Fruit fly (Drosophila melanogaster) ovary, adult (tissue): ENCODE data around the gene sdk.
"Not testable (repeated sequence)": the region's sequence is repeated elsewhere in the genome, so short reads cannot be mapped to it uniquely, and the experiment has no call there.

ENCODE experiments used
- CG17801 ChIP-seq: fragments of 200-800 bp; optimal IDR thresholded peaks from 2 replicates; lab custom pipeline; 2019; ENCODE audit warnings: missing biosample characterization, mild to moderate bottlenecking, missing genetic modification characterization, moderate library complexity; ENCODE audit not compliant: partially characterized antibody

The sdk gene

DNA sequence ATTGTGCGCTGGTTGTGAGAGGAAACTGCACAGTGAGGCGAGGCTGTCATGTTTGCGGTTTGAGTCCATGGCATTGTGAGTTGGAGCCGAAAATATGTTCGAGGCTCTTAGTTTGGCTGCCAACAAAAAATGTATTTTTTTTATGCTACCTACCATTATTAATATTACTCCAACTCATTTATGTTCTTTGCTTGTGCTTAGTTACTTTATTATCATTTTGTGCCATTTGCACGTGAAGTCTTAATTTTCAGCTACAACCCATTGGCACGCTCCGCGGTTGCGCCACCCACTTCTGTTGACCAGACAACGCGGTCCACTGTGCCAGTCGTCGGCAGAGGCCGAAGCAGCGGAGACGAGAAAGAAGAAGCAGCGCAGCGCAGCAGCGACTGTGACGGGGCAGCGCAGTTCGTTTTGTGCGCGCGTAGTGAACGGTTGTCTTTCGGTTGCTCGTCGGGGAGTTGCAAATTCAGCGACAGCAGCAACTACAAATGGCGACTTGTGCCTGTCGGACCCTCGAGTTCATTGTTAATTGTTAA is at the start of gene sdk:
Gene sdk (plus strand): TSS at position 398 of the 536 bp plus-strand sequence.
- TF ChIP-seq CG17801 (GFP tag; lab: Kevin White, UChicago): peak; percentile 88

DNA sequence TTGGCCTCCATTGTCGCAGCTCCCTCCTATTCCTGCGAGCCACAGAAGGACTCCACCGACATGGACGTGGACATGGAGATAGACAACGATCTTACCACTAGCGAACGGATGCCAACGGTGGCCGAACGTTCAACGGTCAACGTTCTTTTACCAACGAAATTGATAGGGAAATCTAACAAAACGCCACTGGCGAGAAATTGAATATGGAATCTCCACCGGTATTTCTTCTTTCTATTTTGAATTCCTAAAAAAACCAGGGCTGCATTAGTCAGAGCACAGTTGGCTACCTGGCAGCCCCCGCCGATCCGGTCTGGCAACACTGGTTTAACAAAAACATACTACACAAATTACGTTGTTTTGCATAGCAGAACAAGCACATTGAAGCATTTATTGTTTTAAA is 42.2 kb upstream of the sdk start, which contains the start of gene CG13367:
Gene CG13367 (plus strand): TSS at position 301 of the 400 bp plus-strand sequence.
- TF ChIP-seq CG17801 (GFP tag; lab: Kevin White, UChicago): not testable (repeated sequence)

DNA sequence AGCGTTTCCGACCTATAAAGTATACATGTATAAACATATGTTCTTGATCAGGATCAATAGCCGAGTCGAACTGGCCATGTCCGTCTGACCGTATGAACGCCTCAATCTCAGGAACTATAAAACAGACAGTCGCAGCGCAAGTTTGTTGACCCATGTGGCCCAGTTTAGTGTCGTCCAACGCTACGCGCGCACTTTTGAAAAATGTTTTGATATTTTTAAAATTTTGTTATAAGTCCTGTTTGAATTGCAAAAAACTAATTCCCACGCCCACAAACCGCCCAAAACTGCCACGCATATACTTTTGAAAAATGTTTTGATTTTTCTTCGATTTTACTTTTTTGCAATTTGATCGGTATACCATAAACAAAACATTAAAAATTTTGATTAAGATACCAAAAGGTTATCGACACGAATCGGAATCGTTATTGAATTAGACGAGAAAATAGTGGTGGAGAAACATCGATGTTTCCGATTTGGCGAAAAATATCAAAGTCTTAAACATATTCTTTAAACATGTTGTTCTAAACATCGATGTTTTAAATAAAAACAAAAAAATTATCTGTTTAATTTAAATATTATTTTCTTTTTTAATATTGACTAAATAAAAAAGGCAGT is 40.1 kb upstream of the sdk start:
- TF ChIP-seq CG17801 (GFP tag; lab: Kevin White, UChicago): no peak

DNA sequence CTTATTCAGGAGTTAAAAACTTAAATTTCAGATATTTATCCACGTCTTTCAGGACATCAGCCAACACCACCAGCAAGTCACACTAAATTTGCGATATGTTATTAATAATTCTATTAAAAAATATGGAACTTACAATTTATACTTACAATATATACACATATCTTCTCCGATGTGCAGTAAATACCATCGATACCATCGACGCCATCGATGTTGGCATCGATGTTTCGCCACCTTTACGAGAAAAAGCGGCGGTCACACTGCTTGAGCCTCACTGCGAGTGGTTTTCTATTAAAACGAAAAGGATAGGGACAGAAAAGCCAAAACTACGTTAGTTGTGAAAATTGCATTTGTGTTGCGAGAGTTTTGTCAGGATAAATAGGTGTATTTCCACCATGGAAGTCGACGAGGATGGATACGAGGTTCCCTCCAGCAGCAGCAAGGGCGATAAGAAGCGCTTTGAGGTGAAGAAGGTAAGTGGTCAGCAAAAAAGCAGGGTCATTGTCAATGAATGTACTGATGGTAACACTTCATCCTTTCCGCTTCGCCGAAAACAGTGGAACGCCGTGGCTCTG is 39.5 kb upstream of the sdk start, which contains the start of gene Roc1a:
Gene Roc1a (plus strand): TSS at position 249 of the 572 bp plus-strand sequence.
- TF ChIP-seq CG17801 (GFP tag; lab: Kevin White, UChicago): no peak

DNA sequence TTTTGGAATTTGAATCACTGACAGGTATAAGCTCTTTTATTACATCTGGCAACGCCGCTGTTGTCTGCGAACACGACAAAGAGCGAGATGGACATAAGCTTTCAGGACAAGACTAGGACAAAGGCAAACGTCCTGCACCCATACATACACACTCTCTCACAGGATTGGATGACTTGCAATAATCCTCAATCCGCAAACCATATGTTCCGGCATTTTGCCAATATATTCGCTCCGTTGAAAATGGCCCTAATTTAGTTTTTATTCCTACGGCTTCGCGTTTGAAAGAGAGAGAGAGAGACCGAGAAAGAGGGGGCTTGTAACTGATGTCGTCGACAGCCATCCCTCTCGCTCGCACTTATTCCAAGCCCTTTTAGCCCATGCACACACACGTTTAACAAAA is 32.4 kb upstream of the sdk start:
- no peak for TF ChIP-seq CG17801 (GFP tag; lab: Kevin White, UChicago)

DNA sequence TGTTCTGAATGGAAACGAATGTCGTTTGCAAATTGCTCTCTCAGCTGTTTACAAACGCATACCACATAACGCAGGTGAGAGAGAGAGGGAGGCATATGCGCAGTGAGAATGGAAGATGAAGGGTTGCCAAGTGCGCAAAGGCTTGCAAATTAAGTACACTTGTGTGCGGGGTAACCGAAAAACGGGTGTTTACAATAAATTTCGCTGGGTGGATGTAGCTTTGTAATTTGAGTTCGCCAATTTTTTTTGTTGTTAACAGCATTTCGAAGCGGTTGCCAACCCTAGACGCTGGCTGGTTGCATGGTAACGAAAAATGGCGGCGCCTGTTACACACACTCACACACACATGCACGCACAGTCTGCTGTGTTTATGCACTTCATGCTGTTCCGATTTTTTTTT is 31.7 kb upstream of the sdk start:
- peak; percentile 97 for TF ChIP-seq CG17801 (GFP tag; lab: Kevin White, UChicago)

DNA sequence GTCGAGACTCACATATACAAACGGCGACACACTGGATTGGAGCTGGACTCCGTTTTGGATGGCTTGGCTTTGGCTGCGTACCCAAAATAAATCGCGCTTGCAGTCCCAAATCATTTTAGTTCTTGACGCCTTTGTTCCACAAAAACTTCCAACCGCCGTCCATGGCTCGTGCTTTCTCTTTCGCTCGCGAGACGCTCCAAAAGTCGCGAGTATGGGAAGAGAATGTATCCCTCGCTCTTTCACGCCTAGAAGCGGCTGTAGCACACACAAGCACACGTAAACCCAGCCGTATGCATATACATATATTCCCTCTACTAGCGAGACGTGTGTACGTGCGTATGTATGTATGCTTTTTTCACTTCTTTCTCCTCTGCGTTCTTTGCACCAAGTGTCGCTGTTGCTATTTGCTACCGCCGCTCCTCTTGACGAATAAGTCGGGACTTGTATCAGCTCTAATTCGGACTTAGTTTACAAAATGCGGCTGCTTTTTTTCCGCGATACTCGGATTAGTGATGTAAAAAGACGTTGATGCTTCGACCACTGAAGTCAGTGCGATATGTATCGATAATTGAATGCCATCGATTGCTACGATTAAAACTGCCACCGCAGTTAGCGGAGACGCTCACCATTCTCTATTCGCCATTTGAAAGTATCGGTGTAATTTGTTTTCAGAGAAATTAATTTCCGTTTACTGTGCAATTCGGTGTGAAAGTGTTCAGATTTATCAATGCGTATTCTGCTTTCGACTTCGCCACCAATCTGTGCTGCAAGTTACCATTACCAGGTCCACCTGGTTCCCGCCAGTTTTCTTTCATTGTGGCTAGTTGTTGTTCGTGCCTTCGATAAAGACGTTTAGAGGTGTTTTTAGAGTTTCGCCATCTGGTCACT is 30.9 kb upstream of the sdk start, which contains the start of the genes Hmt4-20 and SkpA:
Gene Hmt4-20 (minus strand): TSS at position 542 of the 888 bp plus-strand sequence.
Gene SkpA (plus strand): TSS at position 623 of the 888 bp plus-strand sequence.
- TF ChIP-seq CG17801 (GFP tag; lab: Kevin White, UChicago): peak; percentile 16

DNA sequence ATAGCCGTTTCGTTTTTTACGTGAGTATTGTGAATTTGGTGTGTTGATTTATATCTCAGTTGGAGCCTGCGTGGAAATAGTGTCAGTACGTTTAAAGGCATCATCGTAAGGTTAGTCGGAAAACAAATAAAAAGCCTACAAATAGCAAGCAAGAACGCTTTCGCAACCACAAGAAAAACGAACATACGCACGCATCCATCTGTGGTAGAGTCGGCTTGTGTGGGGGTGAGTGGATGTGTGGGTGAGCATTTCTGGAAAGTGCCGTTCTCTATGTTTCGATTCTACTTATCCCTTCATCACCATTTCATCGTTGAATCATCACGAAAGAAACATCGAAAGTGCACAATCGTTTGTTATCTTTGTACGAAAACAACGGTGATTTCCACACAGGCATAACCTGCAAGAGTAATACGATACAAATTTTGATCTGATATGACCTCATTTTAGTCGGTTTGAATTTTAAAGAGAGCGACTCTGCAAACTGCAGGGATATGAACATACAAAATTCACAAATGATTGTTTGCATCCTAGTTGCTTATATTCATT is 30.2 kb upstream of the sdk start:
- peak; percentile 10 for TF ChIP-seq CG17801 (GFP tag; lab: Kevin White, UChicago)

DNA sequence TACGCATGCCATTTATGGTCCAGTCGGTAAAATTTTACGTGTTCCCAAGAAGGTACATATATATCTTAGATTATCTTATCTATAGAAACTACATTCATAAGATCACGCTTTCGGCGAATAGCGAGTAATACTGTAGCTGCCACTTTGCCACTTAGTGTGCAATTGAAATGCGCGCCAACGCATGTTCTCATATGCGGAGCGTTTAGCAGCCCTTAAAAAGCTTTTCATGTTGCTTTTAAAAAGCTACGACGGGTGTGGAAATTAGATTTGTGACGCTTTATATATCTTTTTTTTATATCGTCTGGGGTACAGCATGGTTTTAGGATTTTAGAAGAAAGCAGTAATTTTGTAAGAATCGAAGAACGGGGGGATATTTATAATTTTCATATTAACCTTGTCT is 28.6 kb upstream of the sdk start:
- TF ChIP-seq CG17801 (GFP tag; lab: Kevin White, UChicago): peak; percentile 45

DNA sequence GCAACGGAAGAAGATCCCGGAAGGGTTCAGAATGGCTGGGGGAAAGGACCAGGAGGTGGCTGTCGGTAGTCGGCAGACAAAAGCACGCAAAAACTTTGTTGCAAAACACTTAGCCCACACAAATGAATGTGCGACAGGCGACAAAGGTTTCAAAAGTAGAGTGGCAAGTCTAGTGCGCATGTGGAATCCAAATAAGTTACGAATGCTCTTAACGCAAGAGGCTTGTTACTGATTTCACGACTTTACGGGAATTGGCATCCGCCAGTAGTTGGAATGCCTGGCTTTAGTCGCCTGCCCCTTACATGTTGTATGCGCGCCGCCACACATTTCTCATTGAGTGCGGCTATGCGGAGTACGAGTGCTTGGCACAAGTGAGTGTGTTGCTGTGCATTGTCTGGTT is 8.1 kb upstream of the sdk start:
- no peak for TF ChIP-seq CG17801 (GFP tag; lab: Kevin White, UChicago)

DNA sequence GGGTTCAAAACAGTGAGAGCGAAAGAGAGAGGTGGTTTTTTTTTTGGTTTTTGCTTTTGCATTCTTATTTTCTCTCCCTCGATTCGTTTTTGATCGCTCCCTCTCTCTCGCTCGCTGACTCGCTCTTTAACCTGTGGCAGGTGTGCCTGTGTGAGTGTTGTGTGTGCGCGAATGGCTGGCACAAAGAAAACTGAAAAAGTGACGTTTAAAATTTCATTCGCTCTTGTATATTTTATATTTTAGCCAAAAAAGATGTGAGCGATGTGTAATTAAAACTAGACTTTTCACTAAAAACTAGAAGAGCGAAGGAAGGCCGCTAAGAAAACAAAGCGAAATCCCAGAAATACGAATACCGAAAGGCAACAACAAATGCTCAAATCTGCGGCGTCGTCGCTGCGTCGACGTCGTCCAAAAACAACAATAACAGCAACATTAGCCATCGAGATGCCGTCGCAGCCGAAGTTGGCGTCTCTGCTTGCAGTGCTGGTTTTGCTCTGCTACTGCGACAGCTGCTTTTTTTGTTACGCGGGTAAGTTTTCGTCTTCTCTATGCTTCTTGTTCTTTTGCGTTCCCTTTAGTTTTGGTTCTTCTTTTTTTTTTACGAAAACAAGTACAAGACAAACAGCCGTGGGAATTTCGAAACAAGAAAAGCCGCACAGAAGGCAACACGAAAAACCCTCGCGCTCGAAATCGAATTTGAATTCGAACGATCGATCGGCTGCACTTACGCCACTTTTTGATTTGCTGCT is 870 bp downstream of the sdk start:
- no peak for TF ChIP-seq CG17801 (GFP tag; lab: Kevin White, UChicago)

DNA sequence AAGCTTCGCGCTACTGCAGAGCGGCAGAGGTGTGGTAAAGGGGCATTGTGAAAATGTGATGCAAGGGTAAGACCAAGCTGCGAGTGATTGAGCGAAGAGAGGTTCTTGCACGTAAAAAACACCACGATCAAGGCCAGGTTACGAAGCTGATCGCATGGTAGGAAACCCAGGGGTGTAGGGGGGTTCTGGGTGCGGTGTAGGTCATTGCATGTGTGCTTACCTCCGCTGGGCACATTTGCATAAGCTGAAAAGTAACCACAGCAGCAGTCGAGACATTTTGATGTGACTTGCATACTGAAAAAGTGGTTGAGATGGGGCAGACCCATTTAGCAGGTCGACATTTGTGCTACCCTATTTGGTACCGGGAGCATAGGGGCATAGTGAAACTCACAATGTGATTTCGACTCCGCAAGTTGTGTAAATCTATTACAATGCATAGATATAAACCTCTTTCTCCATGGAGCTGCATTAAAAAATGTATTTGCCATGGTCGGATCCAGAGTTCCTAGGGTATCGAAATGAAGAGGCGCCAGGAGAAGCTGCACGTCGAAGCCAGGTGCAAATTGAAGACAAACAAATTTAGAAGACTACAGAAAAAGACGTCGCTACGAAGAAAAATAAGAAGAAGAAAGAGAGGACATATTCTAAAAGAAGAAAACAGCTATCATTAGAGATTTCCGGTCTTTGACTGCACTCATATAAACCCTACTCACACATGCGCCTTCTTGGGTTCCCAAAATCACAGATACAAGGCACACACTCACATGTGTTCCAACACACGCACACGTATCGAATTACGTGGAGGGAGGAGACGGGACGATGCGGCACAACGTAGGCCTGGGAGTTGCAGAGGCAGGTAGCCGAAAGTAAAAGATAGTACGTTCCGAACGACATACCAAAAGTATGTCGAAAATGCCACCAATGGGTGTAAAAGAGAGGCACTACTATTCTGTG is 6.5 kb downstream of the sdk start:
- no peak for TF ChIP-seq CG17801 (GFP tag; lab: Kevin White, UChicago)

DNA sequence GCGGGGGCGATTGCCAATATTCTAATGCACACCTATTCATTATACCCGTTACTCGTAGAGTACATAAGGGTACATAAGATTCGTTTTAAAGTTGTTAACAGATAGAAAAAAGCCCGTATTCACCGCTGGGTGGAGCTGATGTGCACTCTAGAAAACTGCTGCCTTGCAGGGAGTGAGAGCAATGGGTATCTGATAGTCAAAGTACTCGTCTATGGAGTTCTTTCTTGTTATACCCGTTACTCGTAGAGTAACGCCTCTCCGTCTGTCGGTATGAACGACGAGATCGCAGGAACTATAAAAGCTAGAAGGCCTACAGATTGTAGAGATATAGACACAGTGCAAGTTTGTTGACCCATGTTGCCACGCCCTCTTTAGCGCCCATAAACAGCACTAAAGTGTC is 7.3 kb downstream of the sdk start:
- no peak for TF ChIP-seq CG17801 (GFP tag; lab: Kevin White, UChicago)
